In genomic region chr3R:21151090-21151870, dm6 we compare ENCODE assay signal across 5 fruit fly cellular contexts.
TF ChIP-seq lines count a peak whose summit lies in the region.

No protein-coding gene starts in this region.

- TF ChIP-seq CTCF in whole organism, embryonic (GFP tag; optimal IDR thresholded peaks at IDR 0.05; lab: Kevin White, UChicago) = no peak

TF ChIP-seq in whole organism, adult, 20 proteins besides CTCF, POLR2A, EP300 and RAD21 (continues in another document):
- peak; percentile 65 for TF ChIP-seq CG7101 (tag; optimal IDR thresholded peaks at IDR 0.05; lab: Kevin White, UChicago)
- TF ChIP-seq cic (GFP tag; optimal IDR thresholded peaks at IDR 0.05; lab: Kevin White, UChicago) = no peak
- TF ChIP-seq tj (GFP tag; optimal IDR thresholded peaks at IDR 0.05; lab: Kevin White, UChicago) = peak; percentile 27
- TF ChIP-seq Hr96 (GFP tag; optimal IDR thresholded peaks at IDR 0.05; lab: Kevin White, UChicago) = no peak
- TF ChIP-seq Clk (GFP tag; optimal IDR thresholded peaks at IDR 0.05; lab: Kevin White, UChicago) = no peak
- no peak for TF ChIP-seq cnc (optimal IDR thresholded peaks at IDR 0.05; lab: Kevin White, UChicago)
- TF ChIP-seq Crg-1 (GFP tag; optimal IDR thresholded peaks at IDR 0.05; lab: Kevin White, UChicago) = no peak
- no peak for TF ChIP-seq pad (GFP tag; optimal IDR thresholded peaks at IDR 0.05; lab: Kevin White, UChicago)
- peak; percentile 66 for TF ChIP-seq CG11617 (GFP tag; optimal IDR thresholded peaks at IDR 0.05; lab: Kevin White, UChicago)
- TF ChIP-seq Mnt (GFP tag; optimal IDR thresholded peaks at IDR 0.05; lab: Kevin White, UChicago) = peak; percentile 24
- TF ChIP-seq bab1 (GFP tag; optimal IDR thresholded peaks at IDR 0.05; lab: Kevin White, UChicago) = no peak
- TF ChIP-seq kay (GFP tag; lab: Kevin White, UChicago; ENCODE audit: borderline replicate concordance) = no peak
- TF ChIP-seq CG7045 (GFP tag; optimal IDR thresholded peaks at IDR 0.05; lab: Kevin White, UChicago) = peak; percentile 9
- TF ChIP-seq CG33017 (tag; optimal IDR thresholded peaks at IDR 0.05; lab: Kevin White, UChicago) = peak; percentile 55
- TF ChIP-seq CG1620 (GFP tag; optimal IDR thresholded peaks at IDR 0.05; lab: Kevin White, UChicago) = peak; percentile 3
- peak; percentile 21 for TF ChIP-seq CG12768 (GFP tag; optimal IDR thresholded peaks at IDR 0.05; lab: Kevin White, UChicago)
- TF ChIP-seq CG14711 (tag; optimal IDR thresholded peaks at IDR 0.05; lab: Kevin White, UChicago) = no peak
- TF ChIP-seq CG5204 (GFP tag; optimal IDR thresholded peaks at IDR 0.05; lab: Kevin White, UChicago) = peak; percentile 55
- TF ChIP-seq ovo (GFP tag; optimal IDR thresholded peaks at IDR 0.05; lab: Kevin White, UChicago) = no peak

TF ChIP-seq in whole organism, embryonic, 481 proteins besides CTCF, POLR2A, EP300 and RAD21 (continues in another document):
- no peak for TF ChIP-seq hb (GFP tag; IDR thresholded peaks at IDR 0.05; lab: Robert Waterston, UW; ENCODE audit: partially characterized antibody)
- TF ChIP-seq CG14860 (GFP tag; IDR thresholded peaks at IDR 0.05; lab: Robert Waterston, UW; ENCODE audit: partially characterized antibody) = no peak
- TF ChIP-seq CG15514 (GFP tag; optimal IDR thresholded peaks at IDR 0.05; lab: Kevin White, UChicago) = peak; percentile 46
- TF ChIP-seq luna (GFP tag; optimal IDR thresholded peaks at IDR 0.05; lab: Kevin White, UChicago) = no peak
- TF ChIP-seq al (GFP tag; IDR thresholded peaks at IDR 0.05; lab: Robert Waterston, UW) = peak; percentile 45
- peak; percentile 22 for TF ChIP-seq scrt (GFP tag; optimal IDR thresholded peaks at IDR 0.05; lab: Kevin White, UChicago)
- peak; percentile 84 for TF ChIP-seq sd (tag; optimal IDR thresholded peaks at IDR 0.05; lab: Kevin White, UChicago)
- no peak for TF ChIP-seq tin (GFP tag; optimal IDR thresholded peaks at IDR 0.05; lab: Kevin White, UChicago)
- TF ChIP-seq fu2 (GFP tag; optimal IDR thresholded peaks at IDR 0.05; lab: Kevin White, UChicago) = no peak
- peak; percentile 58 for TF ChIP-seq CG12391 (tag; optimal IDR thresholded peaks at IDR 0.05; lab: Kevin White, UChicago)
- TF ChIP-seq Kr (GFP tag; optimal IDR thresholded peaks at IDR 0.05; lab: Kevin White, UChicago) = no peak
- TF ChIP-seq Xbp1 (GFP tag; optimal IDR thresholded peaks at IDR 0.05; lab: Kevin White, UChicago) = peak; percentile 63
- TF ChIP-seq cad (GFP tag; optimal IDR thresholded peaks at IDR 0.05; lab: Kevin White, UChicago) = no peak
- peak; percentile 56 for TF ChIP-seq ind (GFP tag; optimal IDR thresholded peaks at IDR 0.05; lab: Kevin White, UChicago)
- TF ChIP-seq Eip74EF (GFP tag; optimal IDR thresholded peaks at IDR 0.05; lab: Kevin White, UChicago) = peak in 1 of 2 experiments; percentile 34
- TF ChIP-seq CG10654 (GFP tag; optimal IDR thresholded peaks at IDR 0.05; lab: Kevin White, UChicago) = peak; percentile 20
- TF ChIP-seq CG12219 (GFP tag; optimal IDR thresholded peaks at IDR 0.05; lab: Kevin White, UChicago) = peak; percentile 59
- TF ChIP-seq repo (GFP tag; optimal IDR thresholded peaks at IDR 0.05; lab: Kevin White, UChicago) = no peak

TF ChIP-seq in whole organism, prepupa, 60 proteins besides CTCF, POLR2A, EP300 and RAD21 (continues in another document):
- TF ChIP-seq CG7368 (GFP tag; optimal IDR thresholded peaks at IDR 0.05; lab: Kevin White, UChicago) (no peak), topi (GFP tag; optimal IDR thresholded peaks at IDR 0.05; lab: Kevin White, UChicago) (peak; percentile 23), CG6163 (GFP tag; IDR thresholded peaks at IDR 0.05; lab: Robert Waterston, UW) (0 out of 3 replicates have a peak, but pooled peaks have one; percentile 15), fd85E (GFP tag; optimal IDR thresholded peaks at IDR 0.05; lab: Kevin White, UChicago) (no peak), pdm3 (GFP tag; optimal IDR thresholded peaks at IDR 0.05; lab: Kevin White, UChicago) (peak; percentile 27), esn (GFP tag; optimal IDR thresholded peaks at IDR 0.05; lab: Kevin White, UChicago) (peak; percentile 57), Lpt (GFP tag; optimal IDR thresholded peaks at IDR 0.05; lab: Kevin White, UChicago) (peak; percentile 5), fkh (GFP tag; optimal IDR thresholded peaks at IDR 0.05; lab: Kevin White, UChicago) (no peak), CG34406 (GFP tag; optimal IDR thresholded peaks at IDR 0.05; lab: Kevin White, UChicago) (peak; percentile 9), eg (GFP tag; IDR thresholded peaks at IDR 0.05; lab: Robert Waterston, UW) (peak; percentile 62; the same call in 1 of the 3 replicates), Ets96B (tag; optimal IDR thresholded peaks at IDR 0.05; lab: Kevin White, UChicago) (no peak), svp (GFP tag; lab: Kevin White, UChicago) (peak; percentile 54), CG3919 (GFP tag; optimal IDR thresholded peaks at IDR 0.05; lab: Kevin White, UChicago) (no peak), cyc (GFP tag; optimal IDR thresholded peaks at IDR 0.05; lab: Kevin White, UChicago) (no peak), salr (GFP tag; optimal IDR thresholded peaks at IDR 0.05; lab: Kevin White, UChicago) (no peak), fd59A (GFP tag; optimal IDR thresholded peaks at IDR 0.05; lab: Kevin White, UChicago) (no peak), Blimp-1 (GFP tag; optimal IDR thresholded peaks at IDR 0.05; lab: Kevin White, UChicago) (no peak), CG15336 (GFP tag; IDR thresholded peaks at IDR 0.05; lab: Robert Waterston, UW) (peak; percentile 73), OdsH (GFP tag; optimal IDR thresholded peaks at IDR 0.05; lab: Kevin White, UChicago) (peak; percentile 45), Ets21C (GFP tag; optimal IDR thresholded peaks at IDR 0.05; lab: Kevin White, UChicago) (peak; percentile 5)

TF ChIP-seq in whole organism, pupa, 21 proteins besides CTCF, POLR2A, EP300 and RAD21:
- TF ChIP-seq CG9948 (tag; optimal IDR thresholded peaks at IDR 0.05; lab: Kevin White, UChicago) (peak; percentile 20), CG32121 (GFP tag; IDR thresholded peaks at IDR 0.05; lab: Robert Waterston, UW) (peak; percentile 75), CG8301 (tag; optimal IDR thresholded peaks at IDR 0.05; lab: Kevin White, UChicago) (no peak), Snoo (tag; optimal IDR thresholded peaks at IDR 0.05; lab: Kevin White, UChicago) (no peak), CG34367 (tag; optimal IDR thresholded peaks at IDR 0.05; lab: Kevin White, UChicago) (no peak), EcR (GFP tag; optimal IDR thresholded peaks at IDR 0.05; lab: Kevin White, UChicago) (no peak), CG15710 (tag; optimal IDR thresholded peaks at IDR 0.05; lab: Kevin White, UChicago) (no peak), CG12605 (GFP tag; IDR thresholded peaks at IDR 0.05; lab: Robert Waterston, UW) (0 out of 2 replicates have a peak, but pooled peaks have one; percentile 28), CG17806 (tag; optimal IDR thresholded peaks at IDR 0.05; lab: Kevin White, UChicago) (no peak), Pif1B (GFP tag; optimal IDR thresholded peaks at IDR 0.05; lab: Kevin White, UChicago) (no peak), CG10348 (GFP tag; IDR thresholded peaks at IDR 0.05; lab: Robert Waterston, UW) (no peak), CG4496 (GFP tag; IDR thresholded peaks at IDR 0.05; lab: Robert Waterston, UW) (peak; percentile 58), Pif1A (GFP tag; optimal IDR thresholded peaks at IDR 0.05; lab: Kevin White, UChicago) (no peak), Ets98B (GFP tag; IDR thresholded peaks at IDR 0.05; lab: Robert Waterston, UW) (peak; percentile 31; the same call in 1 of the 2 replicates)
TF ChIP-seq in whole organism, pupa: peak in this region for 5.

TF ChIP-seq in whole organism, wandering third instar larva, 38 proteins besides CTCF, POLR2A, EP300 and RAD21:
- TF ChIP-seq CG9705 (GFP tag; optimal IDR thresholded peaks at IDR 0.05; lab: Kevin White, UChicago) = no peak
- TF ChIP-seq psq (GFP tag; optimal IDR thresholded peaks at IDR 0.05; lab: Kevin White, UChicago) = peak; percentile 39
- peak; percentile 66 for TF ChIP-seq h (GFP tag; optimal IDR thresholded peaks at IDR 0.05; lab: Kevin White, UChicago)
- TF ChIP-seq foxo (GFP tag; optimal IDR thresholded peaks at IDR 0.05; lab: Kevin White, UChicago) = peak in 1 of 2 experiments; percentile 29
- peak; percentile 41 for TF ChIP-seq ey (GFP tag; optimal IDR thresholded peaks at IDR 0.05; lab: Kevin White, UChicago)
- TF ChIP-seq lola (GFP tag; optimal IDR thresholded peaks at IDR 0.05; lab: Kevin White, UChicago) = no peak
- TF ChIP-seq rgr (GFP tag; optimal IDR thresholded peaks at IDR 0.05; lab: Kevin White, UChicago) = peak; percentile 68
- TF ChIP-seq OdsH (GFP tag; optimal IDR thresholded peaks at IDR 0.05; lab: Kevin White, UChicago) = peak; percentile 55
- TF ChIP-seq tai (GFP tag; optimal IDR thresholded peaks at IDR 0.05; lab: Kevin White, UChicago) = no peak
- TF ChIP-seq br (GFP tag; optimal IDR thresholded peaks at IDR 0.05; lab: Kevin White, UChicago) = peak; percentile 44
- no peak for TF ChIP-seq N (GFP tag; optimal IDR thresholded peaks at IDR 0.05; lab: Kevin White, UChicago)
- TF ChIP-seq Hr83 (GFP tag; optimal IDR thresholded peaks at IDR 0.05; lab: Kevin White, UChicago; ENCODE audit: poor library complexity, severe bottlenecking) = no peak
- TF ChIP-seq sv (GFP tag; optimal IDR thresholded peaks at IDR 0.05; lab: Kevin White, UChicago) = no peak
- TF ChIP-seq usp (GFP tag; optimal IDR thresholded peaks at IDR 0.05; lab: Kevin White, UChicago) = no peak
- TF ChIP-seq HLH106 (tag; optimal IDR thresholded peaks at IDR 0.05; lab: Kevin White, UChicago) = peak; percentile 53
- peak; percentile 19 for TF ChIP-seq fru (GFP tag; optimal IDR thresholded peaks at IDR 0.05; lab: Kevin White, UChicago)
- peak; percentile 61 for TF ChIP-seq Sp1 (GFP tag; optimal IDR thresholded peaks at IDR 0.05; lab: Kevin White, UChicago)
- peak; percentile 3 for TF ChIP-seq Jra (GFP tag; optimal IDR thresholded peaks at IDR 0.05; lab: Kevin White, UChicago)
- no peak for TF ChIP-seq jim (GFP tag; optimal IDR thresholded peaks at IDR 0.05; lab: Kevin White, UChicago)
- TF ChIP-seq Hnf4 (GFP tag; optimal IDR thresholded peaks at IDR 0.05; lab: Kevin White, UChicago) = peak; percentile 44
- no peak for TF ChIP-seq Mio (GFP tag; optimal IDR thresholded peaks at IDR 0.05; lab: Kevin White, UChicago)
- no peak for TF ChIP-seq Abd-B (GFP tag; optimal IDR thresholded peaks at IDR 0.05; lab: Kevin White, UChicago)
- TF ChIP-seq pan (optimal IDR thresholded peaks at IDR 0.05; lab: Kevin White, UChicago) = no peak
